Fruit fly (Drosophila melanogaster) whole organism, prepupa: ENCODE measurements around the gene Polr3H.
A peak's percentile ranks its signal among the peaks of the same experiment; 100 is the strongest.

ENCODE experiments used
- Blimp-1 ChIP-seq: fragments of 200-800 bp; sonication (Bioruptor generic); optimal IDR thresholded peaks from 3 replicates; lab custom pipeline; 2017; ENCODE audit warnings: missing biosample characterization, missing genetic modification characterization, mild to moderate bottlenecking, moderate library complexity, missing genetic modification reagents
- CG10631 ChIP-seq: fragments of 200-800 bp; sonication (Bioruptor generic); optimal IDR thresholded peaks from 2 replicates; lab custom pipeline; 2016; ENCODE audit warnings: missing biosample characterization, missing genetic modification characterization
- CG10669 ChIP-seq: fragments of 200-800 bp; sonication (Bioruptor generic); optimal IDR thresholded peaks from 3 replicates; lab custom pipeline; 2018; ENCODE audit warnings: missing biosample characterization, mild to moderate bottlenecking, missing genetic modification characterization, moderate library complexity
- CG11762 ChIP-seq: fragments of 200-800 bp; sonication (Bioruptor generic); optimal IDR thresholded peaks from 3 replicates; lab custom pipeline; 2016; ENCODE audit warnings: missing biosample characterization, missing genetic modification characterization; ENCODE audit not compliant: insufficient read depth
- CG11902 ChIP-seq: fragments of 200-800 bp; sonication (Bioruptor generic); optimal IDR thresholded peaks from 3 replicates; lab custom pipeline; 2016; ENCODE audit warnings: missing biosample characterization, missing genetic modification characterization
- CG15336 ChIP-seq: fragments of 200-800 bp; sonication (Bioruptor generic); IDR thresholded peaks from 2 replicates; pipeline ENCODE4 v1.3.6; 2022; ENCODE audit warnings: missing biosample characterization, missing genetic modification characterization
- CG16779 ChIP-seq: fragments of 200-800 bp; sonication (Bioruptor generic); optimal IDR thresholded peaks from 3 replicates; lab custom pipeline; 2017; ENCODE audit warnings: missing biosample characterization, mild to moderate bottlenecking, missing genetic modification characterization
- CG3032 ChIP-seq: fragments of 200-800 bp; optimal IDR thresholded peaks from 2 replicates; lab custom pipeline; 2019; ENCODE audit warnings: missing biosample characterization, mild to moderate bottlenecking, missing genetic modification characterization, moderate library complexity
- CG31627 ChIP-seq: fragments of 200-800 bp; sonication (Bioruptor generic); optimal IDR thresholded peaks from 3 replicates; lab custom pipeline; 2016; ENCODE audit warnings: missing biosample characterization, missing genetic modification characterization
- CG34406 ChIP-seq: fragments of 200-800 bp; sonication (Bioruptor generic); optimal IDR thresholded peaks from 3 replicates; lab custom pipeline; 2016; ENCODE audit warnings: missing biosample characterization, missing genetic modification characterization
- CG4318 ChIP-seq: fragments of 200-800 bp; sonication (Bioruptor generic); optimal IDR thresholded peaks from 3 replicates; lab custom pipeline; 2017; ENCODE audit warnings: missing biosample characterization, mild to moderate bottlenecking, missing genetic modification characterization
- CG6163 ChIP-seq: fragments of 200-800 bp; sonication (Bioruptor generic); IDR thresholded peaks from 3 replicates; pipeline ENCODE4 v1.3.6; 2022; ENCODE audit warnings: missing biosample characterization, missing genetic modification characterization
- CG6792 ChIP-seq: fragments of 200-800 bp; sonication (Bioruptor generic); optimal IDR thresholded peaks from 3 replicates; lab custom pipeline; 2016; ENCODE audit warnings: missing biosample characterization, missing genetic modification characterization
- CG6808 ChIP-seq: fragments of 200-800 bp; sonication (Bioruptor generic); optimal IDR thresholded peaks from 3 replicates; lab custom pipeline; 2017; ENCODE audit warnings: missing biosample characterization, missing genetic modification characterization, mild to moderate bottlenecking, moderate library complexity, missing genetic modification reagents
- CG8319 ChIP-seq: fragments of 200-800 bp; sonication (Bioruptor generic); optimal IDR thresholded peaks from 3 replicates; lab custom pipeline; 2016; ENCODE audit warnings: missing biosample characterization, missing genetic modification characterization
- CG8632 ChIP-seq: fragments of 200-800 bp; sonication (Bioruptor generic); optimal IDR thresholded peaks from 3 replicates; lab custom pipeline; 2016; ENCODE audit warnings: missing biosample characterization, missing genetic modification characterization
- CG9139 ChIP-seq: fragments of 200-800 bp; sonication (Bioruptor generic); optimal IDR thresholded peaks from 3 replicates; lab custom pipeline; 2017; ENCODE audit warnings: missing biosample characterization, mild to moderate bottlenecking, missing genetic modification characterization
- Eip78C ChIP-seq: fragments of 200-800 bp; sonication (Bioruptor generic); peaks from one replicate; lab custom pipeline; 2016; ENCODE audit warnings: missing biosample characterization, missing genetic modification characterization
- Ets21C ChIP-seq: fragments of 200-800 bp; sonication (Bioruptor generic); optimal IDR thresholded peaks from 3 replicates; lab custom pipeline; 2016; ENCODE audit warnings: missing biosample characterization, missing genetic modification characterization
- Ets96B ChIP-seq: fragments of 200-800 bp; optimal IDR thresholded peaks from 2 replicates; lab custom pipeline; 2019; ENCODE audit warnings: missing biosample characterization, mild to moderate bottlenecking, missing genetic modification characterization, moderate library complexity
- Gug ChIP-seq: fragments of 200-800 bp; sonication (Bioruptor generic); IDR thresholded peaks from 2 replicates; pipeline ENCODE4 v1.3.6; 2022; ENCODE audit warnings: missing biosample characterization, missing genetic modification characterization
- Hr38 ChIP-seq: sonication (Bioruptor generic); optimal IDR thresholded peaks from 2 replicates; lab custom pipeline; 2016; ENCODE audit warnings: missing biosample characterization, missing genetic modification characterization
- Hr39 ChIP-seq: fragments of 200-800 bp; sonication (Bioruptor generic); optimal IDR thresholded peaks from 2 replicates; lab custom pipeline; 2016; ENCODE audit warnings: missing biosample characterization, missing genetic modification characterization
- Met ChIP-seq: fragments of 200-800 bp; sonication (Bioruptor generic); optimal IDR thresholded peaks from 3 replicates; lab custom pipeline; 2016; ENCODE audit warnings: missing biosample characterization, missing genetic modification characterization
- OdsH ChIP-seq: fragments of 200-800 bp; sonication (Bioruptor generic); optimal IDR thresholded peaks from 3 replicates; lab custom pipeline; 2016; ENCODE audit warnings: missing biosample characterization, missing genetic modification characterization
- Smox ChIP-seq: fragments of 200-800 bp; sonication (Bioruptor generic); optimal IDR thresholded peaks from 3 replicates; lab custom pipeline; 2016; ENCODE audit warnings: missing biosample characterization, missing genetic modification characterization
- Sox102F ChIP-seq: fragments of 200-800 bp; sonication (Bioruptor generic); optimal IDR thresholded peaks from 2 replicates; lab custom pipeline; 2016; ENCODE audit warnings: missing biosample characterization, mild to moderate bottlenecking, missing genetic modification characterization
- Sox14 ChIP-seq: fragments of 200-800 bp; sonication (Bioruptor generic); optimal IDR thresholded peaks from 3 replicates; lab custom pipeline; 2016; ENCODE audit warnings: missing biosample characterization, missing genetic modification characterization
- achi ChIP-seq: fragments of 200-800 bp; sonication (Bioruptor generic); optimal IDR thresholded peaks from 3 replicates; lab custom pipeline; 2016; ENCODE audit warnings: missing biosample characterization, missing genetic modification characterization
- acj6 ChIP-seq: fragments of 200-800 bp; sonication (Bioruptor generic); optimal IDR thresholded peaks from 3 replicates; lab custom pipeline; 2016; ENCODE audit warnings: missing biosample characterization, missing genetic modification characterization
- dac ChIP-seq: fragments of 200-800 bp; sonication (Bioruptor generic); optimal IDR thresholded peaks from 2 replicates; lab custom pipeline; 2017; ENCODE audit warnings: missing biosample characterization, mild to moderate bottlenecking, missing genetic modification characterization
- dsx ChIP-seq: fragments of 200-800 bp; optimal IDR thresholded peaks from 3 replicates; lab custom pipeline; 2019; ENCODE audit warnings: missing biosample characterization, mild to moderate bottlenecking, missing genetic modification characterization, moderate library complexity; ENCODE audit not compliant: poor library complexity, severe bottlenecking
- eg ChIP-seq: fragments of 200-800 bp; sonication (Bioruptor generic); IDR thresholded peaks from 3 replicates; pipeline ENCODE4 v1.3.6; 2022; ENCODE audit warnings: missing biosample characterization, missing genetic modification characterization
- esn ChIP-seq: fragments of 200-800 bp; sonication (Bioruptor generic); optimal IDR thresholded peaks from 2 replicates; lab custom pipeline; 2016; ENCODE audit warnings: missing biosample characterization, mild to moderate bottlenecking, missing genetic modification characterization, moderate library complexity
- fd59A ChIP-seq: fragments of 200-800 bp; sonication (Bioruptor generic); optimal IDR thresholded peaks from 2 replicates; lab custom pipeline; 2017; ENCODE audit warnings: missing biosample characterization, mild to moderate bottlenecking, missing genetic modification characterization, missing genetic modification reagents
- fd85E ChIP-seq: fragments of 200-800 bp; sonication (Bioruptor generic); optimal IDR thresholded peaks from 3 replicates; lab custom pipeline; 2016; ENCODE audit warnings: missing biosample characterization, missing genetic modification characterization
- fkh ChIP-seq: fragments of 200-800 bp; sonication (Bioruptor generic); optimal IDR thresholded peaks from 3 replicates; lab custom pipeline; 2017; ENCODE audit warnings: missing biosample characterization, mild to moderate bottlenecking, missing genetic modification characterization, moderate library complexity
- lz ChIP-seq: fragments of 200-800 bp; sonication (Bioruptor generic); optimal IDR thresholded peaks from 3 replicates; lab custom pipeline; 2016; ENCODE audit warnings: missing biosample characterization, missing genetic modification characterization
- net ChIP-seq: fragments of 200-800 bp; sonication (Bioruptor generic); optimal IDR thresholded peaks from 3 replicates; lab custom pipeline; 2016; ENCODE audit warnings: missing biosample characterization, missing genetic modification characterization
- pdm3 ChIP-seq: fragments of 200-800 bp; sonication (Bioruptor generic); optimal IDR thresholded peaks from 3 replicates; lab custom pipeline; 2016; ENCODE audit warnings: missing biosample characterization, missing genetic modification characterization
- salr ChIP-seq, 2 experiments: fragments of 200-800 bp; sonication (Bioruptor generic); optimal IDR thresholded peaks; 3 replicates each; lab custom pipeline; 2016 to 2018; ENCODE audit warnings: missing biosample characterization in 2 of 2, missing genetic modification characterization in 2 of 2, mild to moderate bottlenecking in 1 of 2
- spab ChIP-seq: fragments of 200-800 bp; sonication (Bioruptor generic); optimal IDR thresholded peaks from 2 replicates; lab custom pipeline; 2017; ENCODE audit warnings: missing biosample characterization, mild to moderate bottlenecking, missing genetic modification characterization, missing genetic modification reagents
- ss ChIP-seq, 2 experiments: fragments of 200-800 bp; sonication (Bioruptor generic); optimal IDR thresholded peaks; 2 replicates in 1 of 2; 3 replicates in 1 of 2; lab custom pipeline; 2017 to 2018; ENCODE audit warnings: mild to moderate bottlenecking in 2 of 2, missing biosample characterization in 2 of 2, missing genetic modification characterization in 2 of 2, moderate library complexity in 1 of 2
- topi ChIP-seq: fragments of 200-800 bp; sonication (Bioruptor generic); optimal IDR thresholded peaks from 3 replicates; lab custom pipeline; 2016; ENCODE audit warnings: missing biosample characterization, missing genetic modification characterization

Polr3H gene

DNA sequence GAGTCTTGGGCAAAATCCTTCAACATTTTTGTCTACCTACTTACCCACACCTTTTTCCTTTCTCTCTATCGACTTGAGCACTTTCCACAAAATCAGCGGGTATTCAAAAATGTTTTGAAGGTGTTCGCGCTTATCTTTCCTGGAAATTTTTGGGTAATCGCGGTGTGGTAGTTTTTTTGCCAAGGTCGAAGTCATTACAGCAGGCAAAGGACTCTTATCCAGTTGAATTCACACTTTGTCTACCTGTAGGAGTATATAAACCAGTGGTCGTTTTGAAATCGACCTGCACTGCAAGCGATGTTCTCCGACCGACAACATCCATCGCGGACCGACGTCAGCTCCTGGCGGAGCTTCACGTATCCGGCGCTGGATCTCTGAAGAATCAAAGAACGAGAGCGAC lies 44.3 kb downstream of the Polr3H start:
- TF ChIP-seq Hr38 (no peak), CG6163 (GFP tag; lab: Robert Waterston, UW) (no peak), CG9139 (GFP tag; lab: Kevin White, UChicago) (no peak), Met (GFP tag; lab: Kevin White, UChicago) (no peak), achi (no peak), Sox14 (GFP tag; lab: Kevin White, UChicago) (no peak), Ets96B (tag; lab: Kevin White, UChicago) (no peak), Hr39 (GFP tag; lab: Kevin White, UChicago) (no peak), CG34406 (no peak), pdm3 (no peak), CG8632 (GFP tag; lab: Kevin White, UChicago) (no peak), CG11902 (GFP tag; lab: Kevin White, UChicago) (no peak), CG6808 (GFP tag; lab: Kevin White, UChicago) (no peak), CG10669 (GFP tag; lab: Kevin White, UChicago) (no peak), Sox102F (GFP tag; lab: Kevin White, UChicago) (no peak), spab (GFP tag; lab: Kevin White, UChicago) (no peak), fd85E (GFP tag; lab: Kevin White, UChicago) (no peak), salr (GFP tag; optimal IDR thresholded peaks at IDR 0.05; lab: Kevin White, UChicago) (no peak)

DNA sequence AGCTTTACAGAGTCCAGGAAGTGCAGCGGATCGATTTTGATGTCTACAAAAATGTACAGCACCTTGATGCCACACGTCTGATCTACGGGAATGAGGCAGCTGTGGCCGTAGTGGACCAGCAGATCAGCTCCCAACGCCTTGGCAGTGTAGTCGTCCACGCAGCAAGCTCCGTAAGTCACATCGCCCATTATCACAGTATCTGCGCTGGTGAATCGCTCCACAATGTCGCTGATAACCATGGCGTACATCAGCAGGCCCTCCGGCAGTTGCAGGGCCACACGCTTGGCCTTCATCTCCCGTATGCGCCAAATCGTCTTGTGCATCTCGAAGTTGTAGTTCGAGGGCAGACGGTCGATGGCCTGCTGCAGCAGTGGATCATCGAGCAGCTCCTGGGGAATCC lies 46.5 kb downstream of the Polr3H start:
- TF ChIP-seq CG16779 (tag; lab: Kevin White, UChicago) (no peak), esn (no peak), CG31627 (GFP tag; lab: Kevin White, UChicago) (no peak)

DNA sequence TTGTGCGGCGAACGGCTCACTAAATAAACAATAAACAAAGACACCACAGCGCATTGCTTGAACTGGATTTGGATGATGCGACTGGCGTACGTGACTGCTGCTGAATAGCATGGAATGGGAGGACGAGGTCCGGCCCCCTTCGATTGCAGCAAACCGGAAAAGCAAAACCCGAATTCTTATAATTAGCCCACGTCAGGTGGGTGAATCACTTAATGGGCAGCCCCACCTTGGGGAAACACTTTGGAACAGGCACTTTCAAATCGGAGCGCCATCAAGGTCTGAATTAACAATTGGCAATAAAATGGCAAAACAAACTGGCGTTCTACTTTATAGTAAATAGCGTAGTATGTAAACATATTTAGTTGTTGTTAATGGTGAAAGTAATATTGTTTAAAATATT lies 47.3 kb downstream of the Polr3H start:
- TF ChIP-seq esn, result no peak
- peak; percentile 19 for TF ChIP-seq Eip78C

DNA sequence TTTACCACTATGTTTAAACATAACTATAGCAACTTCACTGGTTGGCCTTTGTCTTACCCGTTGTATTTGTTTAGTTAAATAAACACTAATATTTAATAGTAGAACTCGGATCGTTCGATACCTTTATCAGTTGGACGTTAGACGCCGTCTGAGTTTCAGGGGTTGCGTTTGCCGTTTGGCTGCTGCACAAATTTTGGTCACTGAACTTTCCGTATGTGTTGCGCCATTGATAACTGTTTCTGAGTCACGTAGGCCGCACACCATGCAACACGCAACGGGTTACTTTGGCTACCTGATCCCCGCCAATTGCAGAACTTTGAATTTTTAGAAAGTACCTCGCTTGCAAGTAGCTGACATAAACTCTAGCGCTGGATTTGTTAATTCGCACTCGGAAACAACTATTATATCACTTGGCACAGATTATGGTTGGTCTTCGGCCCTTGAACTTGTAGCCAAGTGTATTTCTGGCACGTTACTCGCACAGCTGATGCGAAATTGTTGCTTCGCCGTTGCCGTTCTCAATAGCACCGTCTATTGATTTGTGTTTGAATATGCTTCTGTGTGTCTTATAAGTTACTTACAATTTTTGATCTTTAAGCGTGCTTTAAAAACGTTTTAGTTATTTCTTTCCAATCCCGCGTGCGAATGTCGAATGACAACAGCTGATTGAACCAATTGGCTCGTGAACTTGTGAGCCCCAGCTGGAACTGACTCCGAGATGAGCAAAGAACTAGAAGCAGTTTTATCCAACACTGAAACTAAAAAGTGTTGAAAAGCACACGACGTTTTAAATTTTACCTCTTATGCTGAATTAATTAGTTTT lies 47.9 kb downstream of the Polr3H start, which contains the start of gene Dph1:
TSS of gene Dph1 (minus strand) at position 670 of the 823 bp plus-strand sequence.
- TF ChIP-seq spab (GFP tag; lab: Kevin White, UChicago), result peak; percentile 83
- TF ChIP-seq pdm3, result peak; percentile 91
- TF ChIP-seq net, result peak; percentile 94
- TF ChIP-seq CG16779 (tag; lab: Kevin White, UChicago), result peak; percentile 90
- TF ChIP-seq CG10631 (GFP tag; lab: Kevin White, UChicago), result peak; percentile 85
- peak; percentile 86 for TF ChIP-seq CG11902 (GFP tag; lab: Kevin White, UChicago)
- TF ChIP-seq Gug, result peak; percentile 90
- TF ChIP-seq fd59A (GFP tag; lab: Kevin White, UChicago), result peak; percentile 81
- TF ChIP-seq Blimp-1 (GFP tag; lab: Kevin White, UChicago), result peak; percentile 65
- TF ChIP-seq salr (GFP tag; optimal IDR thresholded peaks at IDR 0.05; lab: Kevin White, UChicago), result peak; percentile 86 to 87
- peak; percentile 96 for TF ChIP-seq dsx (GFP tag; lab: Kevin White, UChicago)
- TF ChIP-seq ss (GFP tag; optimal IDR thresholded peaks at IDR 0.05; lab: Kevin White, UChicago), result peak; percentile 94 to 96
- peak; percentile 90 for TF ChIP-seq dac (GFP tag; lab: Kevin White, UChicago)
- TF ChIP-seq CG8319 (GFP tag; lab: Kevin White, UChicago), result peak; percentile 65
- TF ChIP-seq Smox (GFP tag; lab: Kevin White, UChicago), result peak; percentile 90
- TF ChIP-seq eg (GFP tag; lab: Robert Waterston, UW), result peak; percentile 97
- peak; percentile 90 for TF ChIP-seq Ets96B (tag; lab: Kevin White, UChicago)
- TF ChIP-seq OdsH, result peak; percentile 92
- peak; percentile 90 for TF ChIP-seq fkh
- peak; percentile 87 for TF ChIP-seq CG3032 (tag; lab: Kevin White, UChicago)
- peak; percentile 90 for TF ChIP-seq acj6 (GFP tag; lab: Kevin White, UChicago)
- TF ChIP-seq CG6792 (GFP tag; lab: Kevin White, UChicago), result peak; percentile 92
- TF ChIP-seq CG4318 (GFP tag; lab: Kevin White, UChicago), result peak; percentile 89
- TF ChIP-seq CG15336 (GFP tag; lab: Robert Waterston, UW), result peak; percentile 95
- TF ChIP-seq Eip78C, result peak; percentile 100
- peak; percentile 93 for TF ChIP-seq topi (GFP tag; lab: Kevin White, UChicago)
- TF ChIP-seq CG11762, result peak; percentile 91
- peak; percentile 92 for TF ChIP-seq lz (GFP tag; lab: Kevin White, UChicago)
- TF ChIP-seq Hr38, result no peak
- TF ChIP-seq Ets21C (GFP tag; lab: Kevin White, UChicago), result peak; percentile 83
